Fruit fly (Drosophila melanogaster): ENCODE data around the gene CG31007.

The CG31007 gene

dm6 chr3R:30992357-30992756 is at the start of gene CG31007:
CG31007 (minus strand) TSS chr3R:30992457.
- no peak for TF ChIP-seq Eip75B (GFP tag; optimal IDR thresholded peaks at IDR 0.05)
- TF ChIP-seq CG32006 (GFP tag; optimal IDR thresholded peaks at IDR 0.05): no peak
- TF ChIP-seq CG6276 (GFP tag; optimal IDR thresholded peaks at IDR 0.05): no peak
- TF ChIP-seq svp (GFP tag): peak; percentile 32
- TF ChIP-seq OdsH (GFP tag; optimal IDR thresholded peaks at IDR 0.05): no peak
- TF ChIP-seq ss (GFP tag; optimal IDR thresholded peaks at IDR 0.05): no peak

- TF ChIP-seq fd59A (GFP tag; optimal IDR thresholded peaks at IDR 0.05) (no peak), Smox (GFP tag; optimal IDR thresholded peaks at IDR 0.05) (no peak), CG8319 (GFP tag; optimal IDR thresholded peaks at IDR 0.05) (no peak), eg (GFP tag; IDR thresholded peaks at IDR 0.05) (peak; percentile 47; the same call in 1 of the 3 replicates), Eip78C (GFP tag) (no peak), Sox15 (GFP tag; optimal IDR thresholded peaks at IDR 0.05) (no peak), CG1621 (tag; optimal IDR thresholded peaks at IDR 0.05) (no peak), CG15336 (GFP tag; IDR thresholded peaks at IDR 0.05) (0 out of 2 replicates have a peak, but pooled peaks have one; percentile 17), Ets21C (GFP tag; optimal IDR thresholded peaks at IDR 0.05) (no peak), CG4318 (GFP tag; optimal IDR thresholded peaks at IDR 0.05) (no peak), Hr39 (GFP tag; optimal IDR thresholded peaks at IDR 0.05) (no peak), dac (GFP tag; optimal IDR thresholded peaks at IDR 0.05) (no peak), CG8119 (GFP tag; IDR thresholded peaks at IDR 0.05) (0 out of 3 replicates have a peak, but pooled peaks have one; percentile 31), CG9139 (GFP tag; optimal IDR thresholded peaks at IDR 0.05) (no peak), Eip75B (GFP tag; optimal IDR thresholded peaks at IDR 0.05) (no peak)
Measured at dm6 chr3R:31038473-31039424, 46.5 kb upstream of the CG31007 start, which contains the start of gene CanA1. CanA1 (plus strand) TSS chr3R:31039374.

dm6 chr3R:31035046-31035445 is 42.8 kb upstream of the CG31007 start, which contains the start of gene CG33773:
CG33773 (plus strand) TSS chr3R:31035346.
- TF ChIP-seq vri (GFP tag; optimal IDR thresholded peaks at IDR 0.05): no peak

dm6 chr3R:31020762-31021161 is 28.5 kb upstream of the CG31007 start:
- TF ChIP-seq CG6854 (GFP tag; optimal IDR thresholded peaks at IDR 0.05): no peak
- TF ChIP-seq net (GFP tag; optimal IDR thresholded peaks at IDR 0.05): no peak
- TF ChIP-seq Smox (GFP tag; optimal IDR thresholded peaks at IDR 0.05): no peak
- TF ChIP-seq CG31627 (GFP tag; optimal IDR thresholded peaks at IDR 0.05): no peak
- TF ChIP-seq spab (GFP tag; optimal IDR thresholded peaks at IDR 0.05): no peak
- TF ChIP-seq dac (GFP tag; optimal IDR thresholded peaks at IDR 0.05): no peak

DNA sequence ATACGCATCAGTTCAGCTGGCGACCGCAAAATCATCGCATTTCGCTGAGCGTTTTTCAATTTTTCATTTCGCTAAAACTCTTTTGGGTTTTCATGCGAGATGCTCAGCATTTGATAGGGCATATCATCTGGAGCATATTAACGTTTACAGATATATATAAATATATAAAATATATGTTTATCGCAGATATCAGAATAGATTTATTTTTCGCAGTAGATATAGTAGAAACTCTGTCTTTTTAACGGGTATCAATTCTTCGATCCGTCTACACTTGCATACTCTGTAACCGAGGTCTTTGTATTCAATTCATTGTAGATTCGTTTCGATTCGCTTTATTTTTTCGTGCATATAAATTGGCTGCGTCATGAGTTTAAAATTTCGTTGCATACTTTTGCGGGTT is 27.4 kb upstream of the CG31007 start:
- TF ChIP-seq CG11762 (GFP tag; optimal IDR thresholded peaks at IDR 0.05; ENCODE audit: insufficient read depth): no peak
- TF ChIP-seq CG10669 (GFP tag; optimal IDR thresholded peaks at IDR 0.05): no peak
- no peak for TF ChIP-seq CG16779 (tag; optimal IDR thresholded peaks at IDR 0.05)
- TF ChIP-seq svp (GFP tag): peak; percentile 50
- no peak for TF ChIP-seq Ets96B (tag; optimal IDR thresholded peaks at IDR 0.05)
- TF ChIP-seq Eip75B (GFP tag; optimal IDR thresholded peaks at IDR 0.05): no peak
- TF ChIP-seq OdsH (GFP tag; optimal IDR thresholded peaks at IDR 0.05): no peak
- TF ChIP-seq CG11294 (GFP tag; IDR thresholded peaks at IDR 0.05): 0 out of 2 replicates have a peak, but pooled peaks have one; percentile 24

dm6 chr3R:31016715-31017114 is 24.5 kb upstream of the CG31007 start, which contains the start of gene 5-HT7:
5-HT7 (minus strand) TSS chr3R:31016875.
- TF ChIP-seq pdm3 (GFP tag; optimal IDR thresholded peaks at IDR 0.05): no peak
- peak; percentile 75 for TF ChIP-seq svp (GFP tag)

Measured in whole organism, prepupa.